Worm (Caenorhabditis elegans): ENCODE results near the gene Y76B12C.8.

- no peak for TF ChIP-seq lin-40 (tag; optimal IDR thresholded peaks at IDR 0.05)
- TF ChIP-seq unc-130 (GFP tag; optimal IDR thresholded peaks at IDR 0.05): no peak
- TF ChIP-seq snpc-4 (GFP tag; optimal IDR thresholded peaks at IDR 0.05): no peak
- TF ChIP-seq snpc-4 (tag; optimal IDR thresholded peaks at IDR 0.05): no peak
- TF ChIP-seq ceh-100 (GFP tag; IDR thresholded peaks at IDR 0.05): no peak
- no peak for TF ChIP-seq pbrm-1 (GFP tag; IDR thresholded peaks at IDR 0.05)
- TF ChIP-seq somi-1 (GFP tag; optimal IDR thresholded peaks at IDR 0.05): no peak
- no peak for TF ChIP-seq lir-1 (GFP tag; conservative IDR thresholded peaks at IDR 0.05)
- TF ChIP-seq die-1 (tag; optimal IDR thresholded peaks at IDR 0.05): no peak
- no peak for TF ChIP-seq ama-1 (optimal IDR thresholded peaks at IDR 0.05)
- no peak for TF ChIP-seq ama-1 (GFP tag; optimal IDR thresholded peaks at IDR 0.05)
- no peak for TF ChIP-seq ZK185.1 (tag; optimal IDR thresholded peaks at IDR 0.05; ENCODE audit: poor library complexity, severe bottlenecking)
- TF ChIP-seq Y67H2A.10 (GFP tag; conservative IDR thresholded peaks at IDR 0.05): no peak
- TF ChIP-seq ccch-3 (GFP tag; optimal IDR thresholded peaks at IDR 0.05): no peak
Observed at ce11 chrIV:1963247-1963646, 16.5 kb upstream of the Y76B12C.8 start, which contains the start of gene ulp-3.

All from whole organism, young adult.